Worm (Caenorhabditis elegans): Measurements from ENCODE around the gene K02B2.6.

ce11 chrIV:6011545-6011944 lies 49.5 kb upstream of the K02B2.6 start, which contains the start of gene C46G7.5:
- TF ChIP-seq aha-1 (tag) (no peak), zag-1 (tag; optimal IDR thresholded peaks at IDR 0.05) (no peak), mes-2 (tag; optimal IDR thresholded peaks at IDR 0.05; ENCODE audit: poor library complexity, severe bottlenecking) (no peak), mep-1 (tag; optimal IDR thresholded peaks at IDR 0.05) (no peak), hmg-1.1 (GFP tag; IDR thresholded peaks at IDR 0.05) (no peak), lin-39 (tag; optimal IDR thresholded peaks at IDR 0.05) (no peak), snpc-4 (tag; optimal IDR thresholded peaks at IDR 0.05) (no peak), nhr-48 (tag; optimal IDR thresholded peaks at IDR 0.05) (no peak), tag-97 (GFP tag; IDR thresholded peaks at IDR 0.05) (no peak), pha-4 (GFP tag; IDR thresholded peaks at IDR 0.05) (no peak), pha-4 (tag; optimal IDR thresholded peaks at IDR 0.05) (no peak), nhr-76 (tag; optimal IDR thresholded peaks at IDR 0.05) (no peak), lin-13 (GFP tag; optimal IDR thresholded peaks at IDR 0.05) (no peak)
